Fruit fly (Drosophila melanogaster) whole organism, wandering third instar larva: ENCODE measurements around the gene CAH7.
A peak's percentile ranks its signal among the peaks of the same experiment; 100 is the strongest.

Source experiments
- Dif ChIP-seq: fragments of 200-275, 200-300 bp; sonication (Bioruptor generic); optimal IDR thresholded peaks from 2 replicates; lab custom pipeline; 2018; ENCODE audit warnings: missing biosample characterization, missing genetic modification characterization; ENCODE audit not compliant: partially characterized antibody
- Hnf4 ChIP-seq: fragments of 200-800 bp; sonication (Bioruptor generic); optimal IDR thresholded peaks from 2 replicates; lab custom pipeline; 2016; ENCODE audit warnings: missing biosample characterization, mild to moderate bottlenecking, missing genetic modification characterization
- OdsH ChIP-seq: fragments of 200-800 bp; sonication (Bioruptor generic); optimal IDR thresholded peaks from 2 replicates; lab custom pipeline; 2016; ENCODE audit warnings: missing biosample characterization, mild to moderate bottlenecking, missing genetic modification characterization
- Sp1 ChIP-seq: fragments of 200-800 bp; sonication (Bioruptor generic); optimal IDR thresholded peaks from 3 replicates; lab custom pipeline; 2019; ENCODE audit warnings: missing biosample characterization, mild to moderate bottlenecking, missing genetic modification characterization, moderate library complexity
- dmrt93B ChIP-seq: fragments of 200-800 bp; sonication (Bioruptor generic); optimal IDR thresholded peaks from 2 replicates; lab custom pipeline; 2018; ENCODE audit warnings: missing biosample characterization, mild to moderate bottlenecking, missing genetic modification characterization
- pan ChIP-seq: fragments of >200 bp; optimal IDR thresholded peaks from 2 replicates; lab custom pipeline; 2017
- psq ChIP-seq: fragments of 200-800 bp; sonication (Bioruptor generic); optimal IDR thresholded peaks from 3 replicates; lab custom pipeline; 2017; ENCODE audit warnings: missing biosample characterization, mild to moderate bottlenecking, missing genetic modification characterization, moderate library complexity
- rgr ChIP-seq: fragments of 200-800 bp; sonication (Bioruptor generic); optimal IDR thresholded peaks from 3 replicates; lab custom pipeline; 2016; ENCODE audit warnings: missing biosample characterization, mild to moderate bottlenecking, missing genetic modification characterization
- sv ChIP-seq: fragments of 200-800 bp; sonication (Bioruptor generic); optimal IDR thresholded peaks from 3 replicates; lab custom pipeline; 2016; ENCODE audit warnings: missing biosample characterization, missing genetic modification characterization
- woc ChIP-seq: sonication (Bioruptor generic); optimal IDR thresholded peaks from 2 replicates; lab custom pipeline; 2016; ENCODE audit warnings: missing biosample characterization, mild to moderate bottlenecking, missing genetic modification characterization

- no peak for TF ChIP-seq rgr (GFP tag; lab: Kevin White, UChicago)
- no peak for TF ChIP-seq sv (GFP tag; lab: Kevin White, UChicago)
- TF ChIP-seq psq (GFP tag; lab: Kevin White, UChicago) = peak; percentile 97
- no peak for TF ChIP-seq pan (lab: Kevin White, UChicago)
- no peak for TF ChIP-seq dmrt93B
- TF ChIP-seq Hnf4 = no peak
- no peak for TF ChIP-seq Sp1 (GFP tag; lab: Kevin White, UChicago)
- no peak for TF ChIP-seq OdsH (GFP tag; lab: Kevin White, UChicago)
- peak; percentile 76 for TF ChIP-seq Dif (GFP tag; lab: Kevin White, UChicago)
- no peak for TF ChIP-seq woc (GFP tag; lab: Kevin White, UChicago)
These were observed 27.8 kb upstream of the CAH7 start for dm6 chr3R:10084179-10084647.
